Fruit fly (Drosophila melanogaster): Measurements from ENCODE around the gene lost.

lost gene

dm6 chr3R:4399810-4400496 is 2.9 kb upstream of the lost start:
- no peak for TF ChIP-seq CG1792 (GFP tag; optimal IDR thresholded peaks at IDR 0.05)
- no peak for TF ChIP-seq tll (GFP tag; optimal IDR thresholded peaks at IDR 0.05)
- TF ChIP-seq zen (tag; optimal IDR thresholded peaks at IDR 0.05), result peak; percentile 22
- no peak for TF ChIP-seq trh (GFP tag; optimal IDR thresholded peaks at IDR 0.05)
- no peak for TF ChIP-seq CG12155 (GFP tag; optimal IDR thresholded peaks at IDR 0.05)
- no peak for TF ChIP-seq mirr (GFP tag; optimal IDR thresholded peaks at IDR 0.05)
- TF ChIP-seq dimm (GFP tag; IDR thresholded peaks at IDR 0.05), result no peak
- 0 out of 2 replicates have a peak, but pooled peaks have one; percentile 8 for TF ChIP-seq sob (GFP tag; IDR thresholded peaks at IDR 0.05)
- no peak for TF ChIP-seq CG12744 (GFP tag; optimal IDR thresholded peaks at IDR 0.05)
- TF ChIP-seq lab (GFP tag; optimal IDR thresholded peaks at IDR 0.05), result no peak
- TF ChIP-seq Jarid2 (GFP tag; optimal IDR thresholded peaks at IDR 0.05), result no peak
- peak; percentile 4 for TF ChIP-seq Sin3A (optimal IDR thresholded peaks at IDR 0.05)
- TF ChIP-seq CG4617 (GFP tag; optimal IDR thresholded peaks at IDR 0.05; ENCODE audit: borderline replicate concordance), result peak; percentile 40
- TF ChIP-seq Hr78 (GFP tag; optimal IDR thresholded peaks at IDR 0.05), result peak in 1 of 2 experiments; percentile 37
- TF ChIP-seq sc (optimal IDR thresholded peaks at IDR 0.05), result no peak
- no peak for TF ChIP-seq sc (GFP tag; optimal IDR thresholded peaks at IDR 0.05)
- no peak for TF ChIP-seq Optix (GFP tag; IDR thresholded peaks at IDR 0.05)
- 0 out of 4 replicates have a peak, but pooled peaks have one; percentile 29 for TF ChIP-seq Gug (GFP tag; IDR thresholded peaks at IDR 0.05)
- TF ChIP-seq btn (GFP tag; optimal IDR thresholded peaks at IDR 0.05), result no peak
- no peak for TF ChIP-seq lov (optimal IDR thresholded peaks at IDR 0.05)
- TF ChIP-seq lov (GFP tag; IDR thresholded peaks at IDR 0.05), result no peak
- TF ChIP-seq pan (optimal IDR thresholded peaks at IDR 0.05), result no peak
- TF ChIP-seq pan (GFP tag; optimal IDR thresholded peaks at IDR 0.05 in 1 of 2, IDR thresholded peaks at IDR 0.05 in 1 of 2), result no peak
- peak; percentile 82 for TF ChIP-seq CG17361 (GFP tag; IDR thresholded peaks at IDR 0.05)
- no peak for TF ChIP-seq CG10543 (GFP tag; optimal IDR thresholded peaks at IDR 0.05)
- peak; percentile 73 for TF ChIP-seq CG14710 (tag; optimal IDR thresholded peaks at IDR 0.05)
- TF ChIP-seq Trl (optimal IDR thresholded peaks at IDR 0.05), result no peak
- TF ChIP-seq Trl (GFP tag; optimal IDR thresholded peaks at IDR 0.05), result no peak
- no peak for TF ChIP-seq CG18619 (GFP tag; optimal IDR thresholded peaks at IDR 0.05)
- TF ChIP-seq CG13894 (tag; optimal IDR thresholded peaks at IDR 0.05), result no peak
- no peak for TF ChIP-seq ap (GFP tag; IDR thresholded peaks at IDR 0.05)
- no peak for TF ChIP-seq corto (GFP tag; optimal IDR thresholded peaks at IDR 0.05)
- TF ChIP-seq CG5245 (GFP tag; optimal IDR thresholded peaks at IDR 0.05), result no peak
- TF ChIP-seq CG12219 (GFP tag; optimal IDR thresholded peaks at IDR 0.05), result no peak
- TF ChIP-seq tgo (GFP tag; IDR thresholded peaks at IDR 0.05), result no peak
- no peak for TF ChIP-seq her (GFP tag; optimal IDR thresholded peaks at IDR 0.05)
- TF ChIP-seq CG13296 (GFP tag; optimal IDR thresholded peaks at IDR 0.05), result no peak
- TF ChIP-seq pum (GFP tag; optimal IDR thresholded peaks at IDR 0.05), result no peak
- peak; percentile 56; the same call in 1 of the 3 replicates for TF ChIP-seq Opbp (GFP tag; IDR thresholded peaks at IDR 0.05; ENCODE audit: partially characterized antibody)
- TF ChIP-seq CG8765 (GFP tag; IDR thresholded peaks at IDR 0.05), result no peak
- TF ChIP-seq CG14441 (GFP tag; IDR thresholded peaks at IDR 0.05), result no peak
- TF ChIP-seq ATbp (GFP tag; optimal IDR thresholded peaks at IDR 0.05), result no peak
- no peak for TF ChIP-seq CG9876 (GFP tag; optimal IDR thresholded peaks at IDR 0.05)
- TF ChIP-seq Hsf (GFP tag; optimal IDR thresholded peaks at IDR 0.05), result peak; percentile 26
- TF ChIP-seq zfh1 (GFP tag; IDR thresholded peaks at IDR 0.05), result no peak
- no peak for TF ChIP-seq slp2 (GFP tag; optimal IDR thresholded peaks at IDR 0.05)
- TF ChIP-seq ci (GFP tag; IDR thresholded peaks at IDR 0.05), result peak; percentile 31; the same call in 1 of the 3 replicates
- peak; percentile 2 for TF ChIP-seq Nf-YC (tag; optimal IDR thresholded peaks at IDR 0.05)
- no peak for TF ChIP-seq Nf-YA (GFP tag; IDR thresholded peaks at IDR 0.05)
- TF ChIP-seq Elba2 (GFP tag; optimal IDR thresholded peaks at IDR 0.05), result no peak
- no peak for TF ChIP-seq sim (GFP tag; IDR thresholded peaks at IDR 0.05)

Measured in whole organism, embryonic.